Worm (Caenorhabditis elegans) whole organism, L1 larva: ENCODE data around the gene chil-5.

Experiments
- C04F5.9 ChIP-seq: sonication (generic microtip); optimal IDR thresholded peaks from 2 replicates; lab custom pipeline; 2016; ENCODE audit warnings: missing genetic modification characterization, missing compliant biosample characterization
- aha-1 ChIP-seq: fragments of 150-350 bp; optimal IDR thresholded peaks from 2 replicates; lab custom pipeline; 2014; ENCODE audit warnings: missing biosample characterization, missing genetic modification characterization
- aly-2 ChIP-seq: fragments of 150-350 bp; optimal IDR thresholded peaks from 2 replicates; lab custom pipeline; 2014; ENCODE audit warnings: missing biosample characterization, missing genetic modification characterization
- ceh-8 ChIP-seq: fragments of 200-800 bp; sonication (Bioruptor generic); optimal IDR thresholded peaks from 2 replicates; lab custom pipeline; 2018; ENCODE audit warnings: mild to moderate bottlenecking, missing genetic modification characterization, moderate library complexity, missing compliant biosample characterization
- ceh-88 ChIP-seq: fragments of 200-800 bp; sonication (Bioruptor generic); IDR thresholded peaks from 2 replicates; pipeline ENCODE4 v1.3.6; 2022; ENCODE audit warnings: missing genetic modification characterization, missing compliant biosample characterization
- ceh-90 ChIP-seq: sonication (generic microtip); optimal IDR thresholded peaks from 2 replicates; lab custom pipeline; 2016; ENCODE audit warnings: missing genetic modification characterization, missing compliant biosample characterization
- dpl-1 ChIP-seq, 3 experiments: fragments of 150-350 bp in 2 of 3; sonication (generic microtip) in 1 of 3; optimal IDR thresholded peaks; 2 replicates each; lab custom pipeline; 2014 to 2017; ENCODE audit warnings: missing biosample characterization in 3 of 3, missing genetic modification characterization in 3 of 3, missing genetic modification reagents in 3 of 3
- dsc-1 ChIP-seq: sonication (generic microtip); optimal IDR thresholded peaks from 2 replicates; lab custom pipeline; 2016; ENCODE audit warnings: mild to moderate bottlenecking, missing genetic modification characterization, missing compliant biosample characterization
- egl-27 ChIP-seq, 2 experiments: fragments of 150-350 bp in 1 of 2; sonication (generic microtip); optimal IDR thresholded peaks; 3 replicates each; lab custom pipeline; 2017 to 2018; ENCODE audit warnings: missing biosample characterization in 2 of 2, missing genetic modification characterization in 2 of 2, missing genetic modification reagents in 2 of 2
- fkh-10 ChIP-seq: sonication (generic microtip); optimal IDR thresholded peaks from 2 replicates; lab custom pipeline; 2017; ENCODE audit warnings: missing biosample characterization, missing genetic modification reagents, missing genetic modification characterization
- fkh-4 ChIP-seq: sonication (generic microtip); optimal IDR thresholded peaks from 2 replicates; lab custom pipeline; 2016; ENCODE audit warnings: missing compliant biosample characterization, missing genetic modification characterization, borderline replicate concordance
- fkh-8 ChIP-seq: sonication (generic microtip); optimal IDR thresholded peaks from 2 replicates; lab custom pipeline; 2016; ENCODE audit warnings: mild to moderate bottlenecking, missing genetic modification characterization, missing compliant biosample characterization
- fos-1 ChIP-seq: fragments of 150-350 bp; optimal IDR thresholded peaks from 2 replicates; lab custom pipeline; 2014; ENCODE audit warnings: missing biosample characterization, missing genetic modification characterization
- grh-1 ChIP-seq: fragments of 200-800 bp; sonication (Bioruptor generic); IDR thresholded peaks from 2 replicates; pipeline ENCODE4 v1.3.6; 2022; ENCODE audit warnings: missing genetic modification reagents, missing genetic modification characterization, missing compliant biosample characterization
- hlh-4 ChIP-seq: sonication (generic microtip); optimal IDR thresholded peaks from 2 replicates; lab custom pipeline; 2016; ENCODE audit warnings: mild to moderate bottlenecking, missing genetic modification characterization, missing compliant biosample characterization
- hpl-2 ChIP-seq: fragments of 150-350 bp; optimal IDR thresholded peaks from 2 replicates; lab custom pipeline; 2014; ENCODE audit warnings: missing biosample characterization, missing genetic modification reagents, missing genetic modification characterization
- irx-1 ChIP-seq: sonication (generic microtip); optimal IDR thresholded peaks from 2 replicates; lab custom pipeline; 2016; ENCODE audit warnings: missing genetic modification characterization, missing compliant biosample characterization
- isw-1 ChIP-seq: fragments of 200-800 bp; sonication (Bioruptor generic); IDR thresholded peaks from 2 replicates; pipeline ENCODE4 v1.3.6; 2022; ENCODE audit warnings: missing genetic modification characterization, missing compliant biosample characterization
- jun-1 ChIP-seq: fragments of 150-350 bp; optimal IDR thresholded peaks from 2 replicates; lab custom pipeline; 2014; ENCODE audit warnings: missing biosample characterization, missing genetic modification reagents, missing genetic modification characterization
- lin-15B ChIP-seq: fragments of 150-350 bp; sonication (generic microtip); optimal IDR thresholded peaks from 3 replicates; lab custom pipeline; 2014; ENCODE audit warnings: missing biosample characterization, missing genetic modification characterization
- lin-39 ChIP-seq: fragments of 150-350 bp; optimal IDR thresholded peaks from 2 replicates; lab custom pipeline; 2014; ENCODE audit warnings: missing biosample characterization, missing genetic modification reagents, missing genetic modification characterization
- mab-9 ChIP-seq: fragments of 200-800 bp; sonication (Bioruptor generic); IDR thresholded peaks from 2 replicates; pipeline ENCODE4 v1.3.6; 2022; ENCODE audit warnings: missing genetic modification reagents, missing genetic modification characterization, missing compliant biosample characterization
- mdl-1 ChIP-seq, 2 experiments: fragments of 150-350 bp; optimal IDR thresholded peaks; 2 replicates each; lab custom pipeline; 2014 to 2017; ENCODE audit warnings: missing biosample characterization in 2 of 2, missing genetic modification characterization in 2 of 2, inconsistent platforms in 1 of 2
- mep-1 ChIP-seq: fragments of 150-350 bp; optimal IDR thresholded peaks from 2 replicates; lab custom pipeline; 2014; ENCODE audit warnings: missing biosample characterization, missing genetic modification characterization
- nhr-11 ChIP-seq: fragments of 150-350 bp; optimal IDR thresholded peaks from 2 replicates; lab custom pipeline; 2014; ENCODE audit warnings: missing biosample characterization, missing genetic modification characterization
- nhr-47 ChIP-seq: sonication (generic microtip); optimal IDR thresholded peaks from 2 replicates; lab custom pipeline; 2016; ENCODE audit warnings: mild to moderate bottlenecking, missing genetic modification characterization, moderate library complexity, missing compliant biosample characterization
- nhr-71 ChIP-seq: sonication (generic microtip); optimal IDR thresholded peaks from 2 replicates; lab custom pipeline; 2016; ENCODE audit warnings: mild to moderate bottlenecking, missing genetic modification characterization, moderate library complexity, missing compliant biosample characterization
- nhr-76 ChIP-seq: sonication (generic microtip); optimal IDR thresholded peaks from 2 replicates; lab custom pipeline; 2017; ENCODE audit warnings: missing biosample characterization, missing genetic modification characterization
- nhr-77 ChIP-seq: fragments of 150-350 bp; optimal IDR thresholded peaks from 2 replicates; lab custom pipeline; 2014; ENCODE audit warnings: missing biosample characterization, missing genetic modification characterization
- nhr-84 ChIP-seq: sonication (generic microtip); optimal IDR thresholded peaks from 2 replicates; lab custom pipeline; 2017; ENCODE audit warnings: missing biosample characterization, missing genetic modification characterization
- pag-3 ChIP-seq: sonication (generic microtip); optimal IDR thresholded peaks from 2 replicates; lab custom pipeline; 2017; ENCODE audit warnings: missing genetic modification characterization, mild to moderate bottlenecking, missing compliant biosample characterization, antibody characterized with exemption, borderline replicate concordance; ENCODE audit not compliant: insufficient read depth
- pax-3 ChIP-seq: fragments of 200-800 bp; sonication (Bioruptor generic); optimal IDR thresholded peaks from 2 replicates; lab custom pipeline; 2018; ENCODE audit warnings: mild to moderate bottlenecking, missing genetic modification characterization, moderate library complexity, missing compliant biosample characterization
- pqm-1 ChIP-seq: sonication (generic microtip); optimal IDR thresholded peaks from 3 replicates; lab custom pipeline; 2017; ENCODE audit warnings: missing biosample characterization, missing genetic modification characterization
- rnt-1 ChIP-seq: sonication (generic microtip); optimal IDR thresholded peaks from 2 replicates; lab custom pipeline; 2016; ENCODE audit warnings: mild to moderate bottlenecking, missing genetic modification characterization, moderate library complexity, missing compliant biosample characterization
- skn-1 ChIP-seq: fragments of 150-350 bp; optimal IDR thresholded peaks from 2 replicates; lab custom pipeline; 2014; ENCODE audit warnings: missing biosample characterization, missing genetic modification characterization
- snu-23 ChIP-seq: sonication (generic microtip); optimal IDR thresholded peaks from 2 replicates; lab custom pipeline; 2016; ENCODE audit warnings: missing genetic modification characterization, missing compliant biosample characterization
- sox-4 ChIP-seq: sonication (generic microtip); optimal IDR thresholded peaks from 2 replicates; lab custom pipeline; 2016; ENCODE audit warnings: missing genetic modification characterization, missing compliant biosample characterization
- sptf-1 ChIP-seq: fragments of 150-350 bp; optimal IDR thresholded peaks from 2 replicates; lab custom pipeline; 2014; ENCODE audit warnings: missing biosample characterization, missing genetic modification characterization
- sup-37 ChIP-seq: fragments of 200-800 bp; sonication (Bioruptor generic); optimal IDR thresholded peaks from 2 replicates; lab custom pipeline; 2018; ENCODE audit warnings: mild to moderate bottlenecking, missing genetic modification characterization, missing compliant biosample characterization
- swsn-7 ChIP-seq: sonication (generic microtip); optimal IDR thresholded peaks from 2 replicates; lab custom pipeline; 2016; ENCODE audit warnings: missing genetic modification characterization, missing compliant biosample characterization
- tlp-1 ChIP-seq: fragments of 150-350 bp; optimal IDR thresholded peaks from 2 replicates; lab custom pipeline; 2014; ENCODE audit warnings: missing biosample characterization, missing genetic modification characterization
- unc-130 ChIP-seq: fragments of 150-350 bp; optimal IDR thresholded peaks from 2 replicates; lab custom pipeline; 2017; ENCODE audit warnings: missing biosample characterization, missing genetic modification characterization, inconsistent platforms
- unc-62 ChIP-seq: fragments of 150-350 bp; optimal IDR thresholded peaks from 2 replicates; lab custom pipeline; 2014; ENCODE audit warnings: missing biosample characterization, missing genetic modification reagents, missing genetic modification characterization
- vab-15 ChIP-seq: sonication (generic microtip); optimal IDR thresholded peaks from 2 replicates; lab custom pipeline; 2017; ENCODE audit warnings: missing genotype, mild to moderate bottlenecking, missing genetic modification characterization, missing compliant biosample characterization
- xbp-1 ChIP-seq: sonication (generic microtip); optimal IDR thresholded peaks from 2 replicates; lab custom pipeline; 2016; ENCODE audit warnings: missing genetic modification characterization, missing compliant biosample characterization
- zag-1 ChIP-seq: fragments of 150-350 bp; optimal IDR thresholded peaks from 2 replicates; lab custom pipeline; 2014; ENCODE audit warnings: missing biosample characterization, missing genetic modification characterization
- ztf-11 ChIP-seq, 2 experiments: sonication (generic microtip); optimal IDR thresholded peaks; 2 replicates each; lab custom pipeline; 2016 to 2017; ENCODE audit warnings: missing genetic modification characterization in 2 of 2, missing biosample characterization in 1 of 2, missing compliant biosample characterization in 1 of 2
- ztf-4 ChIP-seq: fragments of 150-350 bp; optimal IDR thresholded peaks from 2 replicates; lab custom pipeline; 2014; ENCODE audit warnings: missing biosample characterization, missing genetic modification characterization

Gene chil-5

ce11 chrII:9895173-9895572 is 35.7 kb upstream of the chil-5 start:
- TF ChIP-seq zag-1 (tag; lab: Kevin White, UChicago): no peak
- TF ChIP-seq egl-27 (tag; optimal IDR thresholded peaks at IDR 0.05; lab: Kevin White, UChicago): no peak
- no peak for TF ChIP-seq ztf-4
- no peak for TF ChIP-seq fkh-10 (GFP tag; lab: Kevin White, UChicago)
- no peak for TF ChIP-seq tlp-1 (tag; lab: Kevin White, UChicago)
- TF ChIP-seq lin-15B (tag; lab: Kevin White, UChicago): no peak
- TF ChIP-seq sptf-1 (tag; lab: Kevin White, UChicago): no peak
- no peak for TF ChIP-seq nhr-11 (tag; lab: Kevin White, UChicago)
- TF ChIP-seq pqm-1: no peak
- TF ChIP-seq nhr-77 (tag; lab: Kevin White, UChicago): no peak

ce11 chrII:9894435-9894834 is 35.0 kb upstream of the chil-5 start, which contains the start of gene F26C11.1:
Gene F26C11.1, plus strand, starts transcription at chrII:9894735.
- TF ChIP-seq jun-1 (tag; lab: Kevin White, UChicago): no peak
- no peak for TF ChIP-seq nhr-47 (tag; lab: Kevin White, UChicago)
- TF ChIP-seq skn-1: no peak
- TF ChIP-seq ztf-4: no peak
- TF ChIP-seq isw-1 (GFP tag; lab: Robert Waterston, UW): no peak
- TF ChIP-seq fos-1: no peak
- TF ChIP-seq pax-3 (tag; lab: Kevin White, UChicago): no peak
- TF ChIP-seq ztf-11 (tag; optimal IDR thresholded peaks at IDR 0.05; lab: Kevin White, UChicago): no peak
- TF ChIP-seq unc-62 (GFP tag; lab: Kevin White, UChicago): no peak
- TF ChIP-seq ceh-88 (GFP tag; lab: Robert Waterston, UW): no peak
- no peak for TF ChIP-seq unc-130
- TF ChIP-seq nhr-84: no peak

- TF ChIP-seq irx-1 (tag; lab: Kevin White, UChicago) (peak; percentile 1), vab-15 (tag; lab: Kevin White, UChicago) (no peak), sox-4 (tag; lab: Kevin White, UChicago) (no peak), ceh-90 (tag; lab: Kevin White, UChicago) (no peak), grh-1 (GFP tag; lab: Robert Waterston, UW) (peak; percentile 86), dsc-1 (no peak), dpl-1 (GFP tag; optimal IDR thresholded peaks at IDR 0.05; lab: Kevin White, UChicago) (peak; percentile 50 to 71 (median 59)), isw-1 (GFP tag; lab: Robert Waterston, UW) (peak; percentile 9; the same call in 1 of the 2 replicates), nhr-76 (tag; lab: Kevin White, UChicago) (no peak), snu-23 (no peak), mep-1 (tag; lab: Kevin White, UChicago) (peak; percentile 46), pax-3 (tag; lab: Kevin White, UChicago) (no peak), sup-37 (no peak), nhr-11 (tag; lab: Kevin White, UChicago) (no peak), unc-62 (GFP tag; lab: Kevin White, UChicago) (no peak), xbp-1 (tag; lab: Kevin White, UChicago) (peak; percentile 18), egl-27 (tag; optimal IDR thresholded peaks at IDR 0.05; lab: Kevin White, UChicago) (no peak), unc-130 (no peak), swsn-7 (peak; percentile 7), pag-3 (tag; lab: Kevin White, UChicago) (no peak), fkh-4 (tag; lab: Kevin White, UChicago) (no peak), lin-15B (tag; lab: Kevin White, UChicago) (peak; percentile 46), jun-1 (tag; lab: Kevin White, UChicago) (no peak), fkh-10 (GFP tag; lab: Kevin White, UChicago) (no peak), hlh-4 (no peak), tlp-1 (tag; lab: Kevin White, UChicago) (no peak), mdl-1 (tag; optimal IDR thresholded peaks at IDR 0.05; lab: Kevin White, UChicago) (no peak), lin-39 (tag; lab: Kevin White, UChicago) (no peak), aly-2 (tag; lab: Kevin White, UChicago) (no peak), fkh-8 (tag; lab: Kevin White, UChicago) (no peak), rnt-1 (tag; lab: Kevin White, UChicago) (peak; percentile 17), aha-1 (no peak), ztf-4 (peak; percentile 28), mab-9 (GFP tag; lab: Robert Waterston, UW) (no peak), hpl-2 (no peak), skn-1 (peak; percentile 58), nhr-71 (peak; percentile 59), C04F5.9 (tag; lab: Kevin White, UChicago) (no peak), ceh-8 (GFP tag; lab: Kevin White, UChicago) (no peak), ztf-11 (tag; optimal IDR thresholded peaks at IDR 0.05; lab: Kevin White, UChicago) (no peak)
Measured at ce11 chrII:9892409-9892808, 32.9 kb upstream of the chil-5 start, which contains the start of gene C08H9.16. Gene C08H9.16, plus strand, starts transcription at chrII:9892778.
